Fruit fly (Drosophila melanogaster) Kc167 (cell line): ENCODE measurements around the gene CG31687.

Experiments
- h ChIP-seq: fragments of >200 bp; optimal IDR thresholded peaks from 3 replicates; lab custom pipeline; 2018; ENCODE audit warnings: missing external identifiers
- psq ChIP-seq: fragments of >200 bp; optimal IDR thresholded peaks from 2 replicates; lab custom pipeline; 2017; ENCODE audit warnings: missing external identifiers

- no peak for TF ChIP-seq psq (lab: Kevin White, UChicago)
- no peak for TF ChIP-seq h (lab: Kevin White, UChicago)
These were observed 31.3 kb downstream of the CG31687 start for dm6 chr2L:20481139-20481858.
